Worm (Caenorhabditis elegans): ENCODE data around the gene actl-1.

- TF ChIP-seq ceh-9 (tag; optimal IDR thresholded peaks at IDR 0.05) (no peak), ceh-6 (GFP tag; optimal IDR thresholded peaks at IDR 0.05) (no peak), madf-2 (tag; optimal IDR thresholded peaks at IDR 0.05) (no peak), tbx-2 (tag; optimal IDR thresholded peaks at IDR 0.05) (no peak)
These were observed 6.0 kb upstream of the actl-1 start, which contains the start of gene glr-8 for ce11 chrX:6505662-6506061.

Data from whole organism, late embryonic.